Worm (Caenorhabditis elegans) whole organism, midembryonic: ENCODE results near the gene Y46E12BL.2.

Experiments used
- T22C8.4 ChIP-seq: fragments of 200-800 bp; sonication (Bioruptor generic); IDR thresholded peaks from 2 replicates; pipeline ENCODE4 v1.3.6; 2022; ENCODE audit warnings: missing genetic modification characterization, missing compliant biosample characterization
- cog-1 ChIP-seq: sonication (generic microtip); optimal IDR thresholded peaks from 2 replicates; lab custom pipeline; 2016; ENCODE audit warnings: missing genetic modification characterization, missing compliant biosample characterization
- flt-1 ChIP-seq: fragments of 200-800 bp; sonication (Bioruptor generic); IDR thresholded peaks from 2 replicates; pipeline ENCODE4 v1.3.6; 2022; ENCODE audit warnings: missing genetic modification characterization, missing compliant biosample characterization
- med-1 ChIP-seq: sonication (generic microtip); optimal IDR thresholded peaks from 2 replicates; lab custom pipeline; 2017; ENCODE audit warnings: missing genetic modification characterization, mild to moderate bottlenecking, missing compliant biosample characterization, antibody characterized with exemption, missing genetic modification reagents; ENCODE audit not compliant: insufficient read depth
- ref-1 ChIP-seq: fragments of 200-800 bp; sonication (Bioruptor generic); conservative IDR thresholded peaks from 2 replicates; pipeline ENCODE4 v1.3.6; 2022; ENCODE audit warnings: missing genetic modification reagents, missing genetic modification characterization, missing compliant biosample characterization
- tab-1 ChIP-seq: fragments of 200-800 bp; sonication (Bioruptor generic); IDR thresholded peaks from 2 replicates; pipeline ENCODE4 v1.3.6; 2022; ENCODE audit warnings: missing genetic modification characterization, missing compliant biosample characterization
- ztf-23 ChIP-seq: fragments of 200-800 bp; sonication (Bioruptor generic); IDR thresholded peaks from 2 replicates; pipeline ENCODE4 v1.3.6; 2022; ENCODE audit warnings: missing genetic modification reagents, missing genetic modification characterization, missing compliant biosample characterization
- ztf-29 ChIP-seq: fragments of 200-800 bp; sonication (Bioruptor generic); IDR thresholded peaks from 2 replicates; pipeline ENCODE4 v1.3.6; 2022; ENCODE audit warnings: missing genetic modification reagents, missing genetic modification characterization, missing compliant biosample characterization

DNA sequence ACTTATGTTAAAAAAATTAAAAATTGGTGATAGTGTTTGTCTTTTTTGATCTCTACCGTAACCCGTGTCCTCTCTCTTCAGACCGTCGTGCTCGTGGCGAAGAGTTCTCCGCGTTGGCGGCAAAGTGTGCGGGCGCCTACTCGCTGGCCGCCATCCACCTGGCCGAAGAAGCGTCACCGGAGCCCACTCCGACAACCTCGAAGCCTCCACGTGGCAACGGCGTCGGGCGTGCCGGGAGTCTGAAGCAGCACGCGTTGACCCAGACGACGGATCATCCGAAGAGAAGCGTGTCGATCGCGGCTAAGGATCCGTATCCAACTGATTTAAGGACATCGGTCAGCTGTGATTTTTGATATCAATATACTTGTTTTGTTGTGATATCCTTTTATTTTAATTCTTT is 40.2 kb downstream of the Y46E12BL.2 start:
- TF ChIP-seq T22C8.4 (GFP tag; lab: Robert Waterston, UW) (no peak), flt-1 (GFP tag; lab: Robert Waterston, UW) (no peak), tab-1 (GFP tag; lab: Robert Waterston, UW) (no peak), ref-1 (GFP tag; lab: Robert Waterston, UW) (no peak), med-1 (GFP tag; lab: Kevin White, UChicago) (no peak), cog-1 (tag; lab: Kevin White, UChicago) (no peak), ztf-29 (GFP tag; lab: Robert Waterston, UW) (no peak), ztf-23 (GFP tag; lab: Robert Waterston, UW) (no peak)
